Worm (Caenorhabditis elegans) whole organism, midembryonic: Measurements from ENCODE around the gene Y97E10AR.6.

Experiments
- T22C8.4 ChIP-seq: fragments of 200-800 bp; sonication (Bioruptor generic); IDR thresholded peaks from 2 replicates; pipeline ENCODE4 v1.3.6; 2022; ENCODE audit warnings: missing genetic modification characterization, missing compliant biosample characterization
- cog-1 ChIP-seq: sonication (generic microtip); optimal IDR thresholded peaks from 2 replicates; lab custom pipeline; 2016; ENCODE audit warnings: missing genetic modification characterization, missing compliant biosample characterization
- flt-1 ChIP-seq: fragments of 200-800 bp; sonication (Bioruptor generic); IDR thresholded peaks from 2 replicates; pipeline ENCODE4 v1.3.6; 2022; ENCODE audit warnings: missing genetic modification characterization, missing compliant biosample characterization
- klf-2 ChIP-seq: fragments of 200-800 bp; sonication (Bioruptor generic); conservative IDR thresholded peaks from 2 replicates; pipeline ENCODE4 v1.3.6; 2022; ENCODE audit warnings: missing genetic modification reagents, missing genetic modification characterization, missing compliant biosample characterization
- med-1 ChIP-seq: sonication (generic microtip); optimal IDR thresholded peaks from 2 replicates; lab custom pipeline; 2017; ENCODE audit warnings: missing genetic modification characterization, mild to moderate bottlenecking, missing compliant biosample characterization, antibody characterized with exemption, missing genetic modification reagents; ENCODE audit not compliant: insufficient read depth
- ref-1 ChIP-seq: fragments of 200-800 bp; sonication (Bioruptor generic); conservative IDR thresholded peaks from 2 replicates; pipeline ENCODE4 v1.3.6; 2022; ENCODE audit warnings: missing genetic modification reagents, missing genetic modification characterization, missing compliant biosample characterization
- tab-1 ChIP-seq: fragments of 200-800 bp; sonication (Bioruptor generic); IDR thresholded peaks from 2 replicates; pipeline ENCODE4 v1.3.6; 2022; ENCODE audit warnings: missing genetic modification characterization, missing compliant biosample characterization
- ztf-23 ChIP-seq: fragments of 200-800 bp; sonication (Bioruptor generic); IDR thresholded peaks from 2 replicates; pipeline ENCODE4 v1.3.6; 2022; ENCODE audit warnings: missing genetic modification reagents, missing genetic modification characterization, missing compliant biosample characterization
- ztf-29 ChIP-seq: fragments of 200-800 bp; sonication (Bioruptor generic); IDR thresholded peaks from 2 replicates; pipeline ENCODE4 v1.3.6; 2022; ENCODE audit warnings: missing genetic modification reagents, missing genetic modification characterization, missing compliant biosample characterization

- TF ChIP-seq tab-1 (GFP tag; lab: Robert Waterston, UW) (no peak), T22C8.4 (GFP tag; lab: Robert Waterston, UW) (no peak), klf-2 (GFP tag; lab: Robert Waterston, UW) (no peak), ztf-23 (no peak), flt-1 (GFP tag; lab: Robert Waterston, UW) (no peak), ref-1 (GFP tag; lab: Robert Waterston, UW) (no peak), med-1 (GFP tag; lab: Kevin White, UChicago) (no peak), ztf-29 (GFP tag; lab: Robert Waterston, UW) (no peak), cog-1 (tag; lab: Kevin White, UChicago) (no peak)
Measured at ce11 chrV:8046706-8047105, 33.0 kb upstream of the Y97E10AR.6 start, which contains the start of gene ZC513.3.
